Fruit fly (Drosophila melanogaster): ENCODE data around the gene CG5783.

The CG5783 gene

dm6 chr2L:18145253-18145652 lies 10.6 kb upstream of the CG5783 start (continued):
- TF ChIP-seq CG3065 (GFP tag; optimal IDR thresholded peaks at IDR 0.05) (peak; percentile 76), CG3407 (GFP tag; optimal IDR thresholded peaks at IDR 0.05) (peak; percentile 71), CG7963 (GFP tag; IDR thresholded peaks at IDR 0.05; ENCODE audit: partially characterized antibody) (no peak), Scr (GFP tag; IDR thresholded peaks at IDR 0.05; ENCODE audit: partially characterized antibody) (no peak), bcd (GFP tag; optimal IDR thresholded peaks at IDR 0.05) (peak; percentile 84), tup (GFP tag; optimal IDR thresholded peaks at IDR 0.05) (peak; percentile 79), ab (GFP tag; optimal IDR thresholded peaks at IDR 0.05) (peak; percentile 69), ken (GFP tag; IDR thresholded peaks at IDR 0.05) (peak; percentile 84), schlank (tag; optimal IDR thresholded peaks at IDR 0.05) (no peak), CG43689 (GFP tag; IDR thresholded peaks at IDR 0.05) (no peak), Ssrp (tag; optimal IDR thresholded peaks at IDR 0.05) (peak; percentile 89)

- TF ChIP-seq sens-2 (GFP tag; IDR thresholded peaks at IDR 0.05), result 0 out of 2 replicates have a peak, but pooled peaks have one; percentile 14
- TF ChIP-seq vvl (GFP tag; IDR thresholded peaks at IDR 0.05), result peak; percentile 57
- no peak for TF ChIP-seq tap (tag; optimal IDR thresholded peaks at IDR 0.05)
Measured at dm6 chr2L:18145826-18146225, 10.0 kb upstream of the CG5783 start.

DNA sequence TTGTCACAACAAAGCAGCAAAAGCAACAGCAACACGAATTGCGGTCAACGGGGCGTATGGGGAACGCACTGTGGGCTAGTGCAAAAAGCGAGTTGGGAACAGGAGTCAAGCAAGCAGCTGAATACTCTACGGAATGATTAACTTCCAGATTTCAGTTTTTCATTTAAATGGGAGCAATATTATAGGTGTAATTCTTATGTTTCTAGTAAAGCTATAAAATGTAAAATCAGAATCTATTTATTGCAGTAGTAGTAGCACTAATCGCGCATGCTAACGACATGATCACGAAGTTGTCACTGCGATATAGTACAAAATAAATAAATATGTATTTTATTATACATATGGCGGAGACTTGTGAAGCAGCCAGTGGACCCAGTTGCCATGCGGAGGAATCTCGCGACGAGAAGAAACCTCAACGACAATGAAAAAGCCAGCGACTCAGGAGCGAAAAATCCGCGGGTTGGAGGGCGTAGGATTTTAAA lies 9.2 kb upstream of the CG5783 start:
- TF ChIP-seq D19A (tag; optimal IDR thresholded peaks at IDR 0.05) (peak; percentile 65), Ets65A (GFP tag) (peak; percentile 27), CG14441 (GFP tag; IDR thresholded peaks at IDR 0.05) (0 out of 2 replicates have a peak, but pooled peaks have one; percentile 12), dysf (GFP tag; IDR thresholded peaks at IDR 0.05) (0 out of 3 replicates have a peak, but pooled peaks have one; percentile 11), sens (GFP tag) (peak; percentile 57), lbe (GFP tag; optimal IDR thresholded peaks at IDR 0.05) (peak; percentile 35), Med (GFP tag) (peak; percentile 59), vvl (GFP tag; IDR thresholded peaks at IDR 0.05) (peak; percentile 15; the same call in 1 of the 2 replicates), CG17186 (GFP tag; optimal IDR thresholded peaks at IDR 0.05) (no peak), nom (GFP tag; optimal IDR thresholded peaks at IDR 0.05) (peak; percentile 35), CG3726 (GFP tag; IDR thresholded peaks at IDR 0.05) (no peak), maf-S (GFP tag; optimal IDR thresholded peaks at IDR 0.05) (no peak), vfl (GFP tag; optimal IDR thresholded peaks at IDR 0.05) (peak; percentile 15), CG7372 (GFP tag; IDR thresholded peaks at IDR 0.05) (peak; percentile 59; the same call in 1 of the 2 replicates), Blimp-1 (GFP tag; optimal IDR thresholded peaks at IDR 0.05) (no peak), bsh (GFP tag; optimal IDR thresholded peaks at IDR 0.05) (peak in 1 of 2 experiments; percentile 60), GATAe (GFP tag; conservative IDR thresholded peaks at IDR 0.05) (no peak), CG2678 (tag; optimal IDR thresholded peaks at IDR 0.05) (peak; percentile 1)

dm6 chr2L:18147511-18148072 lies 8.3 kb upstream of the CG5783 start:
- 0 out of 3 replicates have a peak, but pooled peaks have one; percentile 21 for TF ChIP-seq CG2199 (GFP tag; IDR thresholded peaks at IDR 0.05)
- peak; percentile 21 for TF ChIP-seq wek (GFP tag; optimal IDR thresholded peaks at IDR 0.05)
- TF ChIP-seq CG14667 (GFP tag; IDR thresholded peaks at IDR 0.05), result no peak
- TF ChIP-seq so (GFP tag; IDR thresholded peaks at IDR 0.05), result no peak
- TF ChIP-seq sd (tag; optimal IDR thresholded peaks at IDR 0.05), result peak; percentile 79
- TF ChIP-seq Adf1 (GFP tag; IDR thresholded peaks at IDR 0.05), result peak; percentile 21; the same call in 1 of the 2 replicates
- TF ChIP-seq Hmr (GFP tag; optimal IDR thresholded peaks at IDR 0.05), result peak; percentile 32
- TF ChIP-seq Deaf1 (tag; optimal IDR thresholded peaks at IDR 0.05), result peak; percentile 31
- TF ChIP-seq HmgZ (tag; optimal IDR thresholded peaks at IDR 0.05), result peak; percentile 61
- TF ChIP-seq Ravus (GFP tag; IDR thresholded peaks at IDR 0.05), result no peak
- TF ChIP-seq Pdp1 (GFP tag; optimal IDR thresholded peaks at IDR 0.05), result peak in 1 of 2 experiments; percentile 29
- peak; percentile 89 for TF ChIP-seq CG34376 (GFP tag; optimal IDR thresholded peaks at IDR 0.05)
- TF ChIP-seq CG14860 (GFP tag; IDR thresholded peaks at IDR 0.05; ENCODE audit: partially characterized antibody), result no peak
- TF ChIP-seq mam (GFP tag; optimal IDR thresholded peaks at IDR 0.05), result no peak
- TF ChIP-seq CG15479 (GFP tag; optimal IDR thresholded peaks at IDR 0.05), result peak; percentile 32
- TF ChIP-seq CG12769 (tag; optimal IDR thresholded peaks at IDR 0.05), result peak; percentile 41

All from whole organism, embryonic.